Fruit fly (Drosophila melanogaster) whole organism, pupa: ENCODE measurements around the gene vnd.

ENCODE experiments used
- CG10348 ChIP-seq: fragments of 200-800 bp; sonication (Bioruptor generic); IDR thresholded peaks from 2 replicates; pipeline ENCODE4 v1.3.6; 2022; ENCODE audit warnings: missing biosample characterization, missing genetic modification characterization
- CG12605 ChIP-seq: fragments of 200-800 bp; sonication (Bioruptor generic); IDR thresholded peaks from 2 replicates; pipeline ENCODE4 v1.3.6; 2022; ENCODE audit warnings: missing biosample characterization, missing genetic modification characterization
- CG32121 ChIP-seq: fragments of 200-800 bp; sonication (Bioruptor generic); IDR thresholded peaks from 2 replicates; pipeline ENCODE4 v1.3.6; 2022; ENCODE audit warnings: missing biosample characterization, missing genetic modification characterization
- CG34367 ChIP-seq: fragments of 200-800 bp; sonication (Bioruptor generic); optimal IDR thresholded peaks from 2 replicates; lab custom pipeline; 2018; ENCODE audit warnings: missing biosample characterization, mild to moderate bottlenecking, missing genetic modification characterization
- EcR ChIP-seq: fragments of 200-800 bp; sonication (Bioruptor generic); optimal IDR thresholded peaks from 3 replicates; lab custom pipeline; 2019; ENCODE audit warnings: missing biosample characterization, missing genetic modification characterization, mild to moderate bottlenecking, moderate library complexity, missing genetic modification reagents
- Pif1A ChIP-seq: fragments of 200-800 bp; sonication (Bioruptor generic); optimal IDR thresholded peaks from 3 replicates; lab custom pipeline; 2016; ENCODE audit warnings: missing biosample characterization, missing genetic modification characterization
- Pif1B ChIP-seq: fragments of 200-800 bp; sonication (Bioruptor generic); optimal IDR thresholded peaks from 3 replicates; lab custom pipeline; 2016; ENCODE audit warnings: missing biosample characterization, missing genetic modification characterization

- TF ChIP-seq CG34367 (tag; lab: Kevin White, UChicago) (no peak), Pif1A (GFP tag; lab: Kevin White, UChicago) (no peak), CG32121 (no peak), CG12605 (no peak), CG10348 (GFP tag; lab: Robert Waterston, UW) (no peak), EcR (GFP tag; lab: Kevin White, UChicago) (no peak), Pif1B (GFP tag; lab: Kevin White, UChicago) (no peak)
These were observed 8.6 kb downstream of the vnd start for dm6 chrX:590479-590878.
